Fruit fly (Drosophila melanogaster) whole organism, embryonic: ENCODE measurements around the gene CG34278.

Experiments used
- Bgb ChIP-seq: fragments of 200-800 bp; sonication (Bioruptor generic); IDR thresholded peaks from 2 replicates; pipeline ENCODE4 v1.3.6; 2022; ENCODE audit warnings: missing biosample characterization, missing genetic modification characterization; ENCODE audit not compliant: partially characterized antibody
- CG10267 ChIP-seq: fragments of 200-800 bp; sonication (Bioruptor generic); optimal IDR thresholded peaks from 2 replicates; lab custom pipeline; 2018; ENCODE audit warnings: missing biosample characterization, mild to moderate bottlenecking, missing genetic modification characterization, moderate library complexity
- CG11560 ChIP-seq: fragments of 200-800 bp; sonication (Bioruptor generic); IDR thresholded peaks from 3 replicates; pipeline ENCODE4 v1.3.6; 2022; ENCODE audit warnings: missing biosample characterization, missing genetic modification characterization
- CG12155 ChIP-seq: fragments of 200-800 bp; sonication (Bioruptor generic); optimal IDR thresholded peaks from 3 replicates; lab custom pipeline; 2016; ENCODE audit warnings: missing biosample characterization, missing genetic modification characterization
- CG12391 ChIP-seq: fragments of 200-800 bp; sonication (Bioruptor generic); optimal IDR thresholded peaks from 3 replicates; lab custom pipeline; 2018; ENCODE audit warnings: missing biosample characterization, mild to moderate bottlenecking, missing genetic modification characterization, moderate library complexity
- CG12659 ChIP-seq: fragments of 200-800 bp; sonication (Bioruptor generic); optimal IDR thresholded peaks from 3 replicates; lab custom pipeline; 2017; ENCODE audit warnings: mild to moderate bottlenecking, missing biosample characterization, missing genetic modification reagents, missing genetic modification characterization
- CG14710 ChIP-seq: fragments of 200-800 bp; sonication (Bioruptor generic); optimal IDR thresholded peaks from 3 replicates; lab custom pipeline; 2019; ENCODE audit warnings: missing biosample characterization, mild to moderate bottlenecking, missing genetic modification characterization, moderate library complexity
- CG14860 ChIP-seq: fragments of 200-800 bp; sonication (Bioruptor generic); IDR thresholded peaks from 3 replicates; pipeline ENCODE4 v1.3.6; 2022; ENCODE audit warnings: missing biosample characterization, missing genetic modification characterization; ENCODE audit not compliant: partially characterized antibody
- CG15011 ChIP-seq: fragments of 200-800 bp; sonication (Bioruptor generic); optimal IDR thresholded peaks from 3 replicates; lab custom pipeline; 2018; ENCODE audit warnings: missing biosample characterization, mild to moderate bottlenecking, missing genetic modification characterization
- CG15514 ChIP-seq: fragments of 200-800 bp; sonication (Bioruptor generic); optimal IDR thresholded peaks from 3 replicates; lab custom pipeline; 2017; ENCODE audit warnings: missing biosample characterization, missing genetic modification characterization, mild to moderate bottlenecking, moderate library complexity, missing genetic modification reagents
- CG16813 ChIP-seq: fragments of 200-800 bp; sonication (Bioruptor generic); IDR thresholded peaks from 3 replicates; pipeline ENCODE4 v1.3.6; 2022; ENCODE audit warnings: missing biosample characterization, missing genetic modification characterization; ENCODE audit not compliant: partially characterized antibody
- CG17829 ChIP-seq: fragments of 200-800 bp; optimal IDR thresholded peaks from 2 replicates; lab custom pipeline; 2019; ENCODE audit warnings: missing biosample characterization, mild to moderate bottlenecking, missing genetic modification characterization, moderate library complexity
- CG30020 ChIP-seq: fragments of 200-800 bp; optimal IDR thresholded peaks from 2 replicates; lab custom pipeline; 2019; ENCODE audit warnings: missing biosample characterization, mild to moderate bottlenecking, missing genetic modification characterization, moderate library complexity
- CG31388 ChIP-seq: fragments of 200-800 bp; sonication (Bioruptor generic); optimal IDR thresholded peaks from 2 replicates; lab custom pipeline; 2016; ENCODE audit warnings: missing biosample characterization, missing genetic modification characterization
- CG3407 ChIP-seq: fragments of 200-800 bp; sonication (Bioruptor generic); optimal IDR thresholded peaks from 2 replicates; lab custom pipeline; 2018; ENCODE audit warnings: missing biosample characterization, mild to moderate bottlenecking, missing genetic modification characterization
- CG4617 ChIP-seq: fragments of 200-800 bp; sonication (Bioruptor generic); optimal IDR thresholded peaks from 3 replicates; lab custom pipeline; 2016; ENCODE audit warnings: missing biosample characterization, missing genetic modification characterization, borderline replicate concordance
- CG6791 ChIP-seq: fragments of 200-800 bp; sonication (Bioruptor generic); IDR thresholded peaks from 3 replicates; pipeline ENCODE4 v1.3.6; 2022; ENCODE audit warnings: missing biosample characterization, missing genetic modification characterization; ENCODE audit not compliant: partially characterized antibody
- CG7745 ChIP-seq: fragments of 200-800 bp; sonication (Bioruptor generic); optimal IDR thresholded peaks from 2 replicates; lab custom pipeline; 2018; ENCODE audit warnings: missing biosample characterization, mild to moderate bottlenecking, missing genetic modification characterization, moderate library complexity
- CG8924 ChIP-seq: fragments of 200-800 bp; optimal IDR thresholded peaks from 3 replicates; lab custom pipeline; 2019; ENCODE audit warnings: missing biosample characterization, mild to moderate bottlenecking, missing genetic modification characterization, moderate library complexity
- CoRest ChIP-seq: fragments of 200-800 bp; sonication (Bioruptor generic); optimal IDR thresholded peaks from 3 replicates; lab custom pipeline; 2018; ENCODE audit warnings: missing biosample characterization, mild to moderate bottlenecking, missing genetic modification characterization, moderate library complexity
- Dll ChIP-seq: fragments of 200-800 bp; sonication (Bioruptor generic); IDR thresholded peaks from 4 replicates; pipeline ENCODE4 v1.3.6; 2022; ENCODE audit warnings: missing biosample characterization, missing genetic modification characterization; ENCODE audit not compliant: partially characterized antibody
- Dp ChIP-seq: fragments of 200-800 bp; sonication (Bioruptor generic); optimal IDR thresholded peaks from 2 replicates; lab custom pipeline; 2018; ENCODE audit warnings: missing biosample characterization, mild to moderate bottlenecking, missing genetic modification characterization, moderate library complexity
- HLH4C ChIP-seq: fragments of 200-800 bp; sonication (Bioruptor generic); IDR thresholded peaks from 3 replicates; pipeline ENCODE4 v1.3.6; 2022; ENCODE audit warnings: missing biosample characterization, missing genetic modification characterization; ENCODE audit not compliant: partially characterized antibody
- Hand ChIP-seq: fragments of 200-800 bp; sonication (Bioruptor generic); optimal IDR thresholded peaks from 2 replicates; lab custom pipeline; 2017; ENCODE audit warnings: mild to moderate bottlenecking, missing biosample characterization, missing genetic modification reagents, missing genetic modification characterization
- Sry-δ ChIP-seq: fragments of 200-800 bp; sonication (Bioruptor generic); optimal IDR thresholded peaks from 2 replicates; lab custom pipeline; 2016; ENCODE audit warnings: missing biosample characterization, missing genetic modification characterization
- amos ChIP-seq: fragments of 200-800 bp; sonication (Bioruptor generic); IDR thresholded peaks from 2 replicates; pipeline ENCODE4 v1.3.6; 2022; ENCODE audit warnings: missing biosample characterization, missing genetic modification characterization; ENCODE audit not compliant: partially characterized antibody
- ash1 ChIP-seq: fragments of 200-800 bp; sonication (Bioruptor generic); optimal IDR thresholded peaks from 2 replicates; lab custom pipeline; 2018; ENCODE audit warnings: missing biosample characterization, mild to moderate bottlenecking, missing genetic modification characterization
- ato ChIP-seq: fragments of 200-800 bp; sonication (Bioruptor generic); IDR thresholded peaks from 2 replicates; pipeline ENCODE4 v1.3.6; 2022; ENCODE audit warnings: missing biosample characterization, missing genetic modification characterization; ENCODE audit not compliant: partially characterized antibody
- chinmo ChIP-seq: fragments of 200-800 bp; sonication (Bioruptor generic); IDR thresholded peaks from 4 replicates; pipeline ENCODE4 v1.3.6; 2022; ENCODE audit warnings: missing biosample characterization, missing genetic modification characterization; ENCODE audit not compliant: partially characterized antibody
- crol ChIP-seq: fragments of 200-800 bp; sonication (Bioruptor generic); IDR thresholded peaks from 2 replicates; pipeline ENCODE4 v1.3.6; 2022; ENCODE audit warnings: missing biosample characterization, missing genetic modification characterization
- crp ChIP-seq, 2 experiments: fragments of 200-800 bp; sonication (Bioruptor generic); optimal IDR thresholded peaks; 2 replicates in 1 of 2; 3 replicates in 1 of 2; lab custom pipeline; 2017; ENCODE audit warnings: missing biosample characterization in 2 of 2, missing genetic modification characterization in 2 of 2, mild to moderate bottlenecking in 1 of 2, moderate library complexity in 1 of 2
- dmrt99B ChIP-seq: fragments of 200-800 bp; sonication (Bioruptor generic); optimal IDR thresholded peaks from 2 replicates; lab custom pipeline; 2018; ENCODE audit warnings: missing biosample characterization, mild to moderate bottlenecking, missing genetic modification characterization, moderate library complexity
- fd102C ChIP-seq: fragments of 200-800 bp; sonication (Bioruptor generic); optimal IDR thresholded peaks from 2 replicates; lab custom pipeline; 2018; ENCODE audit warnings: missing biosample characterization, mild to moderate bottlenecking, missing genetic modification characterization, moderate library complexity
- gcm2 ChIP-seq: fragments of 200-800 bp; sonication (Bioruptor generic); optimal IDR thresholded peaks from 2 replicates; lab custom pipeline; 2016; ENCODE audit warnings: missing biosample characterization, missing genetic modification characterization
- grn ChIP-seq: fragments of 200-800 bp; sonication (Bioruptor generic); optimal IDR thresholded peaks from 3 replicates; lab custom pipeline; 2017; ENCODE audit warnings: missing biosample characterization, missing genetic modification characterization
- inv ChIP-seq: fragments of 200-800 bp; sonication (Bioruptor generic); IDR thresholded peaks from 2 replicates; pipeline ENCODE4 v1.3.6; 2022; ENCODE audit warnings: missing biosample characterization, missing genetic modification characterization; ENCODE audit not compliant: partially characterized antibody
- kay ChIP-seq: fragments of 200-800 bp; sonication (Bioruptor generic); optimal IDR thresholded peaks from 2 replicates; lab custom pipeline; 2016; ENCODE audit warnings: missing biosample characterization, missing genetic modification characterization
- mld ChIP-seq: fragments of 200-800 bp; sonication (Bioruptor generic); IDR thresholded peaks from 3 replicates; pipeline ENCODE4 v1.3.6; 2022; ENCODE audit warnings: missing biosample characterization, missing genetic modification characterization; ENCODE audit not compliant: partially characterized antibody
- pzg ChIP-seq: fragments of 200-800 bp; sonication (Bioruptor generic); optimal IDR thresholded peaks from 3 replicates; lab custom pipeline; 2018; ENCODE audit warnings: missing biosample characterization, mild to moderate bottlenecking, missing genetic modification characterization, moderate library complexity
- sens ChIP-seq: fragments of 200-800 bp; sonication (Bioruptor generic); peaks from one replicate; lab custom pipeline; 2016; ENCODE audit warnings: missing biosample characterization, missing genetic modification characterization
- tna ChIP-seq: fragments of 200-800 bp; sonication (Bioruptor generic); IDR thresholded peaks from 2 replicates; pipeline ENCODE4 v1.3.6; 2022; ENCODE audit warnings: missing biosample characterization, missing genetic modification characterization; ENCODE audit not compliant: partially characterized antibody
- trem ChIP-seq: fragments of 200-800 bp; optimal IDR thresholded peaks from 3 replicates; lab custom pipeline; 2019; ENCODE audit warnings: missing biosample characterization, mild to moderate bottlenecking, missing genetic modification characterization, moderate library complexity
- unc-4 ChIP-seq: fragments of 200-800 bp; sonication (Bioruptor generic); IDR thresholded peaks from 2 replicates; pipeline ENCODE4 v1.3.6; 2022; ENCODE audit warnings: missing biosample characterization, missing genetic modification characterization; ENCODE audit not compliant: partially characterized antibody
- vnd ChIP-seq: fragments of 200-800 bp; sonication (Bioruptor generic); IDR thresholded peaks from 3 replicates; pipeline ENCODE4 v1.3.6; 2022; ENCODE audit warnings: missing biosample characterization, missing genetic modification characterization; ENCODE audit not compliant: partially characterized antibody
- zen2 ChIP-seq: fragments of 200-800 bp; sonication (Bioruptor generic); IDR thresholded peaks from 3 replicates; pipeline ENCODE4 v1.3.6; 2022; ENCODE audit warnings: missing biosample characterization, missing genetic modification characterization; ENCODE audit not compliant: partially characterized antibody

Gene CG34278

dm6 chr3R:17085029-17085807, 35.0 kb upstream of the CG34278 start, which contains the start of gene GckIII (continued):
- peak; percentile 82 for TF ChIP-seq sens
- TF ChIP-seq CG14860: peak; percentile 83
- TF ChIP-seq CG12155 (GFP tag; lab: Kevin White, UChicago): no peak
- TF ChIP-seq CG11560 (tag; lab: Robert Waterston, UW): peak; percentile 83; the same call in 2 of the 3 replicates
- peak; percentile 32 for TF ChIP-seq CG8924 (tag; lab: Kevin White, UChicago)
- TF ChIP-seq CG15514 (GFP tag; lab: Kevin White, UChicago): peak; percentile 24
- TF ChIP-seq Sry-δ (GFP tag; lab: Kevin White, UChicago): peak; percentile 50
- TF ChIP-seq kay: no peak
- TF ChIP-seq dmrt99B (tag; lab: Kevin White, UChicago): no peak
- peak; percentile 79 for TF ChIP-seq tna (GFP tag; lab: Robert Waterston, UW)
- no peak for TF ChIP-seq Hand (GFP tag; lab: Kevin White, UChicago)
- peak; percentile 87 for TF ChIP-seq CG6791 (GFP tag; lab: Robert Waterston, UW)
- TF ChIP-seq Bgb (GFP tag; lab: Robert Waterston, UW): peak; percentile 86
- no peak for TF ChIP-seq CG3407
- TF ChIP-seq HLH4C (GFP tag; lab: Robert Waterston, UW): peak; percentile 82
- TF ChIP-seq ato (GFP tag; lab: Robert Waterston, UW): peak; percentile 37
- TF ChIP-seq CG17829 (tag; lab: Kevin White, UChicago): peak; percentile 22
- TF ChIP-seq CG30020 (tag; lab: Kevin White, UChicago): peak; percentile 16
- TF ChIP-seq trem: peak; percentile 76
- no peak for TF ChIP-seq gcm2
- peak; percentile 87 for TF ChIP-seq mld (GFP tag; lab: Robert Waterston, UW)
- TF ChIP-seq crol: no peak
- TF ChIP-seq CG14710 (tag; lab: Kevin White, UChicago): peak; percentile 62
- TF ChIP-seq CG4617: peak; percentile 63
- TF ChIP-seq zen2 (GFP tag; lab: Robert Waterston, UW): peak; percentile 89
- TF ChIP-seq pzg (GFP tag; lab: Kevin White, UChicago): peak; percentile 37
- peak; percentile 51 for TF ChIP-seq Dp (GFP tag; lab: Kevin White, UChicago)
- TF ChIP-seq fd102C (GFP tag; lab: Kevin White, UChicago): no peak
- TF ChIP-seq crp (GFP tag; optimal IDR thresholded peaks at IDR 0.05; lab: Kevin White, UChicago): peak in 1 of 2 experiments; percentile 79
- TF ChIP-seq vnd (GFP tag; lab: Robert Waterston, UW): peak; percentile 66
- TF ChIP-seq CG15011 (GFP tag; lab: Kevin White, UChicago): no peak
- peak; percentile 5 for TF ChIP-seq CoRest (tag; lab: Kevin White, UChicago)
- peak; percentile 5 for TF ChIP-seq CG7745
- peak; percentile 26 for TF ChIP-seq CG12391 (tag; lab: Kevin White, UChicago)
- TF ChIP-seq unc-4 (GFP tag; lab: Robert Waterston, UW): peak; percentile 91
- peak; percentile 79 for TF ChIP-seq amos (GFP tag; lab: Robert Waterston, UW)
- no peak for TF ChIP-seq CG31388
- peak; percentile 57; the same call in 2 of the 3 replicates for TF ChIP-seq CG16813 (GFP tag; lab: Robert Waterston, UW)
- peak; percentile 74; the same call in 1 of the 4 replicates for TF ChIP-seq chinmo
- TF ChIP-seq Dll (GFP tag; lab: Robert Waterston, UW): peak; percentile 89
- TF ChIP-seq inv (GFP tag; lab: Robert Waterston, UW): peak; percentile 70
- peak; percentile 55 for TF ChIP-seq CG10267 (tag; lab: Kevin White, UChicago)
- TF ChIP-seq CG12659 (GFP tag; lab: Kevin White, UChicago): peak; percentile 51
- TF ChIP-seq grn: peak; percentile 86
- TF ChIP-seq ash1: no peak
